Worm (Caenorhabditis elegans): ENCODE results near the gene nrx-1.

Gene nrx-1

DNA sequence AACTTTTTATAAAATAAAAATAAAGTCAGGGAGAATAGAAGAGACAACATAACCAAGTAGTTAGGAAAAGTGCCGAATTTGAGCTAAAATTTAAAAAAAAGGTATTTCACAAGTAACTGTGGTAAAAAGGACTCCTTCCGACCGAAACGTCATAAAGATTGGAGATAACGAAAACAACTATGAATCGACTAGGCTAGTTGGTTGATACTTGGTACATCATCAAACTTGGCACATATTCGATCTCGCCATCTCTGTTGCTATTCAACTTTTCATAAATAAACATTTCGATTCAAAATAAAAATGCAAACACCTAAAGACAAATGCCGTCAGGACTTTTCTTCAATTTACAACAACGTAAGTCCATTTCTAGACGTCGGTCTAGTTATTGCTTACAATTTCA lies 13.0 kb upstream of the nrx-1 start, which contains the start of gene C29A12.22:
C29A12.22 (plus strand) TSS at position 301 of the 400 bp plus-strand sequence.
- no peak for TF ChIP-seq him-1 (tag; optimal IDR thresholded peaks at IDR 0.05)
- no peak for TF ChIP-seq W03F9.2 (tag; optimal IDR thresholded peaks at IDR 0.05)
- no peak for TF ChIP-seq dao-5 (tag; optimal IDR thresholded peaks at IDR 0.05)

DNA sequence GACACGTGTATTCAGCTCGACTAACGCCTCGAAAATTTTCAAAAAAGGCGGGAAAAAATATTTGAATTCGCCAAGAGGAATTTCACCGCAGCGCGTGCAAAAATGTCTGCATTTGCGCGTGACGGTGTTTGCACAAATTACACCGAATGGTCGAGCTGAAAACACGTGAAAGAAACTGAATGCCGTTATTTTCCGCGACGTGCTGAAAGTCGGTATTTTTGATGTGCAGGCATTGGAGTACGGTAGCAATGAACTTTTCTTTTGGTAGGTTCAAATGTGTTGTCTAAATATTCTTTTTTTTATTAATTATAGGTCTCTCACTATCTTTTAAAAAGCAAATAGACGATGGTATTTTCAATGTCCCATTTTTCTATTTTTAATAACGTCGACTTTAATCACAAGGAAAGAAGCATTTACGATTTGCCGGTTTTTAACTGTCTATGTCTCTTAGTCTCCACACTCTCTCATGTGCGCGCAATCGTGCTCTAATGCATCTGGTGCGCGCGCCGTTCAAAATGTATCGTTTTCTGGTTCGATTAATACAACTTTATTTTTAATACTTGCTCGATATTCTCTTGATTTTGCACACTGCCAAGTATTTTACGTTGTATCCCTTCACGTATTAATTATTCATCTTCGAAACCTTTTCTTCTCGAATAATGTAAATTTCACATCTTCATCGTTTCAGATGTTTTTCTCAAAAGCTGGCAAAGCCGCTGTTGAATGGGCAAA lies 11.2 kb upstream of the nrx-1 start, which contains the start of the genes C29A12.1 and lig-1:
C29A12.1 (minus strand) TSS at position 63 of the 732 bp plus-strand sequence.
lig-1 (plus strand) TSS at position 682 of the 732 bp plus-strand sequence.
- TF ChIP-seq dao-5 (tag; optimal IDR thresholded peaks at IDR 0.05) (no peak), W03F9.2 (tag; optimal IDR thresholded peaks at IDR 0.05) (peak; percentile 21)

DNA sequence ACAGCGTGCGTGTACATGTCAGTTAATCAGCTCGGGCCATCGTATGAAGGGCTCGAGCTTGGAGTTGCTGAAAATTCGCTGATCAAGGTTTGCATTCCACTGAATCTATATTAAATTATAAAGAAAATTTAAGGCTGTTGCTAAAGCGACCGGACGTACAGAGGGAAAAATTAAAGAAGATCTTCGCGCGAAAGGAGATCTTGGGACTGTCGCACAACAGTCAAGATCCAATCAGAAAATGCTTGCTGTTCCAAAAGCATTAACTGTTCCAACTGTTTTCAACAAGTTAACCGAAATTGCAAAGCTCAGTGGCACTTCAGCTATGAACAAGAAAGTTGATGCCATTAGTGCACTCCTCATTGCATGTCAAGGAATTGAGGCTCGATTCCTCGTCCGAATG lies 10.5 kb upstream of the nrx-1 start:
- TF ChIP-seq dao-5 (tag; optimal IDR thresholded peaks at IDR 0.05) (no peak), W03F9.2 (tag; optimal IDR thresholded peaks at IDR 0.05) (no peak)

DNA sequence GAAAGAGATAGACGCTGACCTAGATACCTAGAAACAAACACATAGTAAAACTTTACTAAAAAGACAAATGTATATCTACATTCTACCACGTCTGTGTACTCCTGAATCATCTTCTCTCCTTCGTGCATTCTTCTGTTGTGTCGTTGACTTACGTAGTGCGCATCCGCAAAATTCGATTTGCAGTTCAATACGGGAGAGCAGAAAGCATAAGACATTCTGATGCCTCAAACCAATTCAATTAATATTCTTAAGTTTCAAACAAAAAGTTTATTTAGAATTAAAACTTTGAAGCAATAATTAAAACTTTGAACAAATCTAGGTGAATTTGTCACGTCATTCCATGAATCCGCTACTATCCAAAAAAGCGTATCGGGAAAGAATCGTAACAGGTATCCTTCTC lies 8.0 kb upstream of the nrx-1 start:
- TF ChIP-seq dao-5 (tag; optimal IDR thresholded peaks at IDR 0.05) (no peak), him-1 (tag; optimal IDR thresholded peaks at IDR 0.05) (no peak), W03F9.2 (tag; optimal IDR thresholded peaks at IDR 0.05) (no peak)

DNA sequence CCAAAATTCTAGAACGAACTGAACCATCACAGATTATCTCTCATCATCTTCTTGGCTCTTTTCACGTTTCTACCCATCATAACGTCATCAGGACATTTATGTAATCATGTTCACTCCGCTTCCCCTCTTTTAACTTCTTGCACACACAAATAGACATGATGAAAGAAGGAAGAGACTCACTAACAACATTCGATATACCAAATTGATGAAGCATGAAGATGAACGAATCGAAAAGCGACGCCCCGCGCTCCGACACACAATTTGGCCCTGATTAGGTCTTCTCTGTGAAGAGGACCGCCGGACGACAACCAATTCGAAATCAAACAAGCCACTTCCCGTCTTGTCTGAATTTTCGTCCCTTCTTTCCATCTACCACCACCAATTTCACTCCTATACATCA lies 6.3 kb upstream of the nrx-1 start:
- TF ChIP-seq him-1 (tag; optimal IDR thresholded peaks at IDR 0.05) = no peak
- TF ChIP-seq dao-5 (tag; optimal IDR thresholded peaks at IDR 0.05) = no peak
- no peak for TF ChIP-seq W03F9.2 (tag; optimal IDR thresholded peaks at IDR 0.05)

DNA sequence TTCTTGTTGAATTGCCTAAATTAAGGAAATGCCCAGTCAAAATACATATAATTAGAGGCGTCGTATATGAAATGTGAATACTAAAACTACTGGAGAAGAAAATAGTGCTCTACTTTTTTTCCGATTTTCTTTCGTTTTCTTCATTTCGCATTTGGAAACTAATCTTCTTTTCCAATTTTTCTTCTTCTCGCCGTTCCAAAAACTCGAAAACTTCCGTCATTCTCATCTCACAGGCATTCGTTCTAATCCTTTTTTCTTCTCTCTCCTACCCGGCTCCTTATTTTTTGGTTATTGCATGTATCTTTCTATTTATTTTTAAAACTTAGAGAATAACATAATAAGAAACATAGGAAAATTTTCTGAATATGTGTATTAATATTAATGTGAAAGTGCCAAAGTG lies 8.1 kb downstream of the nrx-1 start:
- no peak for TF ChIP-seq him-1 (tag; optimal IDR thresholded peaks at IDR 0.05)
- TF ChIP-seq dao-5 (tag; optimal IDR thresholded peaks at IDR 0.05) = no peak
- no peak for TF ChIP-seq W03F9.2 (tag; optimal IDR thresholded peaks at IDR 0.05)

DNA sequence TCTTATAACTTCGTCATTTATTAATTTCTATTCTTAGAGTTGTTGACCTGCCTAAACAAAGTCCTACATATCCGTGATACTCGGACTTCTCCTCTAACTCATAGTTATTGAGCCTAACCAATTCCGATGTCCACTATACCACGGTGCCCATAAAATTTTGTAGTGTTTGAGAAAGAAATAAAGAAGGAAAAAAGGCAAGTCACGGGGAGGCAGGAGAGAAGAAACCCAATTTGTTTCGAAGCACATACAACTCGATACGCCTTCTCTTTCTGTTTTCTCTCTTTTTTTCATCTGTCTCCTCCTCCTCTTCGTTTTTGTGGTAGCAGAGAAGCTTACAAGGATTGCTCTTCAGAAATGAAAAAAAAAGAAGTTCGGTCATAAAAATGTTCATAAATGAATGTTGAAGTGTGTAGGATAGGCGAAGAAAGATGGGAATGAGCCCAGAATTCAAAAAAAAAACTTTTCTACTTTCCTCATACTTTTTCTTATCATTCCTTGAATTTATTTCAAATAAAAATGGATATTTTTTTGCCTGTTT lies 9.9 kb downstream of the nrx-1 start:
- no peak for TF ChIP-seq him-1 (tag; optimal IDR thresholded peaks at IDR 0.05)
- TF ChIP-seq dao-5 (tag; optimal IDR thresholded peaks at IDR 0.05) = no peak
- TF ChIP-seq W03F9.2 (tag; optimal IDR thresholded peaks at IDR 0.05) = no peak

DNA sequence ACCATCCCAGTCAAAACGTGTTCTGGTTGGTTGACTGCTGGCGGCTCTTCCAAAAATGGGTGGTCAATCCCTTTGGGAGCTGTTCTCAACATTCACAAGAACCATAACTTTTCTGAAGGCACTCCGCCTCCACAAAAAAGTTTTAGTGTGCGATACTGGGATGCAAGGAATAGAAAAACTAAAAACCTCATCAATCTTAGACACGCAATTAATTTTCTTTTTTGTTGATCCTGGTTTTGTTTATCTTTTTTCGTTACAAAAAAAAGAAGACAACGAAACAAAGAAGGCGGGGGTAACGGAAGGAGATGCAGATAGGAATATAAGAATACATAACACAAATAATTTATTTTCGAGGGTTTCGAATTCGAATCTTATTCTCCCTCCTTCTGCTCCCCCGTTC lies 13.4 kb downstream of the nrx-1 start:
- TF ChIP-seq dao-5 (tag; optimal IDR thresholded peaks at IDR 0.05) (no peak), W03F9.2 (tag; optimal IDR thresholded peaks at IDR 0.05) (no peak), him-1 (tag; optimal IDR thresholded peaks at IDR 0.05) (no peak)

DNA sequence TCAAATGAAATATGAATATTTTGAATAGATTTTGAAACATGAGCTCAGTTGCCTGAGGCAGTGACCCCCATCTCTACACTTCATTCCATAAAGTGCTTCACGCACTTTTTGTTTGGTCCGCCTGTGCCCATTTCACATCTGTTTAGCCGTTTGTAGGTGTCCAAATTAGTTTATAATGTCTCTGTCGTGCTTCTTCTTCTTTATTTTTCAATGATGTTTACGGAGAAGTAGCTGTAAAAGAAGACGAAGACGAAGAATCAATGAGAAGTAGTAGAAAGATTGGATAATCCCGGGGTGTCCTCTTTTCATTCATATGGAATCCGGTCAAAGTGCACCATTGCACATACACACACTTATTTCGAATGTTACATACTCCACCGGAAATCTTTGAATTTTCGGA lies 14.6 kb downstream of the nrx-1 start:
- no peak for TF ChIP-seq dao-5 (tag; optimal IDR thresholded peaks at IDR 0.05)
- no peak for TF ChIP-seq W03F9.2 (tag; optimal IDR thresholded peaks at IDR 0.05)
- TF ChIP-seq him-1 (tag; optimal IDR thresholded peaks at IDR 0.05) = no peak

DNA sequence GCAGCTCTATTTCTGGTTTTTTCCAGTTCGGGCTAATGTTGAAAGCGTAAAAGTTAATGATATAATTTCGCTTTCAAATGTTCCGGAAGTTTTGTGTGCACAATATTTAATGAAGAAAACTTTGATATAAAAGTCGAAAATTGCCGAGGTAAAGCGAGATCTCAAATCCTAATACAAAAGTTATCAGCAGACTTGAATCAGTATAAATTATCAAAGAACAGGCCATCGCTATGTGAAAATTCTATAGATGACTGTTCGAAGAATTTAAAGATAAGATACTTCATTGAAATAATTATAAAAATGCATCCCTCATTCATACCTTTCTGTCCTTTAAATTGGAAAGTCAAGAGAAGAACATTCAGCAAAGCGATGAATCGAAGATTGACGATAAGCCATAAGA lies 22.1 kb downstream of the nrx-1 start, which contains the start of gene C29A12.6:
C29A12.6 (plus strand) TSS at position 301 of the 400 bp plus-strand sequence.
- TF ChIP-seq him-1 (tag; optimal IDR thresholded peaks at IDR 0.05) = no peak
- TF ChIP-seq dao-5 (tag; optimal IDR thresholded peaks at IDR 0.05) = no peak
- TF ChIP-seq W03F9.2 (tag; optimal IDR thresholded peaks at IDR 0.05) = no peak

DNA sequence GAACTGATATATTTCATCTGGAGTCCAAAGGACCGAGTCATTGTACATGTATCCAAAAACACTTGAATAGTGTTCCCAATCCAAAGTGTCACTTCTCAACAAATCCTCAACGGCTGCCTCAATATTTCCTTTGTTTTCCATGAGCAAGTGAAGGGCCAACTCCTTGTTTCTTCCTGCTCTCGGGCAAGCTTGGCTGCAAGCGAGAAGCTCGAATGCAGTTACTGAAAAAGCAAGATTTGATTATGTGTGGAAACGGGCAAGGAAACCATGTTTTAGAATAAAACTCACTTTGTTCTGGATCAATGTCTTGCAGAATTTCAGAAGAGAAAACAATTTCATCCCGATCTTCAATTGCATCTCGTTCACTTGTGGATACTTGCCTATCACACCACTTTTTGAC lies 29.4 kb downstream of the nrx-1 start:
- TF ChIP-seq him-1 (tag; optimal IDR thresholded peaks at IDR 0.05) = no peak
- no peak for TF ChIP-seq W03F9.2 (tag; optimal IDR thresholded peaks at IDR 0.05)
- no peak for TF ChIP-seq dao-5 (tag; optimal IDR thresholded peaks at IDR 0.05)

DNA sequence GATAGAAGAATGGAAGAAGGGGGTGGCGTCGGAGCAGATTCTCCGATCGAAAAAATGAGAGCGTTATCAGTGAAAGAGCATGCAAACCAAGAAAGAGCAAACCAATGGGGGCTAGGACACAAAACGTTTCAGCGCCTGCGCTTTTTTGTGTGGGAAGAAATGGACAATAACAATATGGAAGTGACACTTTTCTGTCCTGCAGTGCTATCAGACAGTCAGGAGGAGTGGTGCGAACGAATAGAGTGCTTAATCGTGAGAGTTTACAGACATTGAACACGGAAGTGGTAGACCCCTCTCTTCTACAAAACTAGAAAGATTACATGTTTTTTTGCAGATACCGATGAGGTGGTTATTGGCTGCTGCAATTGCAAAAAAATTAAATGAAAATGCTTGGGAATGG lies 30.6 kb downstream of the nrx-1 start:
- no peak for TF ChIP-seq dao-5 (tag; optimal IDR thresholded peaks at IDR 0.05)
- TF ChIP-seq him-1 (tag; optimal IDR thresholded peaks at IDR 0.05) = no peak
- TF ChIP-seq W03F9.2 (tag; optimal IDR thresholded peaks at IDR 0.05) = no peak

DNA sequence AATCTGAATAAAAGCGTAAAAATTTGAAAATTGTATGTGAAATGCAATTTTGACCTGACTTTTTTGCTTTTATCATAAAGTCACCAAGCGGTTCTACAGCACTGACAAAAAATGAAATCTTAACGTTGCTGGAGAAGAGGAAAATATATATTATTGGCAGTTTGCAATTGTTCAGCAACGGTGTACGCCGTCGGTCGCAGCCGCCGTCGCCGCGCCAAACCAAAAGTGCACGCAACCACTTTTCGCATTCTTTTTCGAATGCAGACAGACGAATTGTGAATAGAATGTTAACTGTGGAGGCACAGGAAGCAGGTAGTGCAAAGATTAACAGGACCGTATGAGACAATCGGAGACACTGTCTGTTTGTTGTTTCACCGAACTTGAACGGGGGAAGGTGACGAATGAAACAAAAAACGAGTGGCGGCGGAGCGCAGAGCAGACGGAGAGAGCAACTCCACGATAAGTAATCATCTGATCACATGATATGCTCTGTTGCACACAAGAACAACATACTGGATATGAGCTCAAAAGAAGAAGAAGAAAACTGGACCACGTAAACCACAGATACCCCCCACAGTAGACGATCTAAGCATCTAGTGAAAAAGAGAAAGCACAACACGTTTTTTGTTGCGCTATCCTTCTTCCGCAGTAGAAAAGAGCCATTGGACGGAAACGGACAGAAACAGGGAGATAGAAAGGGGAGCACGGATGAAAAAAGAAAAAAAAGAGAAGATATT lies 32.3 kb downstream of the nrx-1 start:
- no peak for TF ChIP-seq W03F9.2 (tag; optimal IDR thresholded peaks at IDR 0.05)
- no peak for TF ChIP-seq dao-5 (tag; optimal IDR thresholded peaks at IDR 0.05)
- TF ChIP-seq him-1 (tag; optimal IDR thresholded peaks at IDR 0.05) = no peak

DNA sequence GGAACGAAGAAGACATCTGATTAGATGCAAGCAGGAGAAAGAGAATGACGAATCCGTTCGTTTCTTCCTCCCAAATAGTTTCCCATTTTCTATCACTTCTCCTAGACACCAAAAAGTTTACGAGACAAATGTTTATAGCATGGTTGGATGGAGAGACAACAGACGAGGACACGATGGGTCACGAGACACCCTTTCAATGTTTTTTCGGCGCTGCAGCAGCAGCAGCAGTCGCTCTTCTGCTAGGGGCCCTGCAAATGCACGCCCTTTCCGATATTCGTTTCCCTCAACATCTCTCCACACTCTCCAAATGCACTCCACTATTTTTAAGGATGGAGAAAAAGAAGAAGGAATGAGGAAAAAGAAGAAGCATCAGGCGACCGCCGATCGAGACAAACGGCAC lies 33.5 kb downstream of the nrx-1 start:
- TF ChIP-seq dao-5 (tag; optimal IDR thresholded peaks at IDR 0.05) (no peak), him-1 (tag; optimal IDR thresholded peaks at IDR 0.05) (peak; percentile 62), W03F9.2 (tag; optimal IDR thresholded peaks at IDR 0.05) (peak; percentile 5)

Data from whole organism, L4/young adult.